Fruit fly (Drosophila melanogaster) whole organism, embryonic: Measurements from ENCODE around the gene Bsg.

Experiments
- ATbp ChIP-seq: fragments of 200-800 bp; sonication (Bioruptor generic); optimal IDR thresholded peaks from 2 replicates; lab custom pipeline; 2017; ENCODE audit warnings: missing biosample characterization, mild to moderate bottlenecking, missing genetic modification characterization, missing genetic modification reagents
- Awh ChIP-seq: fragments of 200-800 bp; sonication (Bioruptor generic); IDR thresholded peaks from 2 replicates; pipeline ENCODE4, ENCODE4 v1.3.6; 2022; ENCODE audit warnings: missing biosample characterization, missing genetic modification characterization
- CG11085 ChIP-seq: fragments of 200-800 bp; sonication (Bioruptor generic); IDR thresholded peaks from 2 replicates; pipeline ENCODE4 v1.3.6; 2022; ENCODE audit warnings: missing biosample characterization, missing genetic modification characterization
- CG11093 ChIP-seq: fragments of 200-800 bp; sonication (Bioruptor generic); IDR thresholded peaks from 3 replicates; pipeline ENCODE4 v1.3.6; 2022; ENCODE audit warnings: missing biosample characterization, missing genetic modification characterization
- CG11398 ChIP-seq: fragments of 200-800 bp; sonication (Bioruptor generic); optimal IDR thresholded peaks from 2 replicates; lab custom pipeline; 2016; ENCODE audit warnings: missing biosample characterization, missing genetic modification characterization
- CG12104 ChIP-seq: fragments of 200-800 bp; sonication (Bioruptor generic); optimal IDR thresholded peaks from 3 replicates; lab custom pipeline; 2016; ENCODE audit warnings: missing biosample characterization, missing genetic modification characterization
- CG13296 ChIP-seq: fragments of 200-800 bp; sonication (Bioruptor generic); optimal IDR thresholded peaks from 3 replicates; lab custom pipeline; 2018; ENCODE audit warnings: missing biosample characterization, mild to moderate bottlenecking, missing genetic modification characterization
- CG13624 ChIP-seq: fragments of 200-800 bp; sonication (Bioruptor generic); optimal IDR thresholded peaks from 2 replicates; lab custom pipeline; 2016; ENCODE audit warnings: missing biosample characterization, missing genetic modification characterization
- CG13775 ChIP-seq: fragments of 200-800 bp; sonication (Bioruptor generic); optimal IDR thresholded peaks from 3 replicates; lab custom pipeline; 2017; ENCODE audit warnings: missing biosample characterization, mild to moderate bottlenecking, missing genetic modification characterization
- CG16813 ChIP-seq: fragments of 200-800 bp; sonication (Bioruptor generic); IDR thresholded peaks from 3 replicates; pipeline ENCODE4 v1.3.6; 2022; ENCODE audit warnings: missing biosample characterization, missing genetic modification characterization; ENCODE audit not compliant: partially characterized antibody
- CG16863 ChIP-seq: fragments of 200-800 bp; sonication (Bioruptor generic); optimal IDR thresholded peaks from 3 replicates; lab custom pipeline; 2016; ENCODE audit warnings: missing biosample characterization, missing genetic modification characterization
- CG18599 ChIP-seq: fragments of 200-800 bp; sonication (Bioruptor generic); optimal IDR thresholded peaks from 3 replicates; lab custom pipeline; 2017; ENCODE audit warnings: missing biosample characterization, missing genetic modification characterization, mild to moderate bottlenecking, moderate library complexity, missing genetic modification reagents
- CG2116 ChIP-seq: fragments of 200-800 bp; sonication (Bioruptor generic); optimal IDR thresholded peaks from 3 replicates; lab custom pipeline; 2018; ENCODE audit warnings: missing biosample characterization, mild to moderate bottlenecking, missing genetic modification characterization
- CG2875 ChIP-seq: fragments of 200-800 bp; sonication (Bioruptor generic); optimal IDR thresholded peaks from 2 replicates; lab custom pipeline; 2017; ENCODE audit warnings: missing biosample characterization, mild to moderate bottlenecking, missing genetic modification characterization, missing genetic modification reagents
- CG3163 ChIP-seq: fragments of 200-800 bp; sonication (Bioruptor generic); optimal IDR thresholded peaks from 3 replicates; lab custom pipeline; 2016; ENCODE audit warnings: missing biosample characterization, missing genetic modification characterization
- CG34376 ChIP-seq: fragments of 200-800 bp; sonication (Bioruptor generic); optimal IDR thresholded peaks from 2 replicates; lab custom pipeline; 2018; ENCODE audit warnings: missing biosample characterization, mild to moderate bottlenecking, missing genetic modification characterization
- CG4820 ChIP-seq: fragments of 200-800 bp; sonication (Bioruptor generic); optimal IDR thresholded peaks from 3 replicates; lab custom pipeline; 2016; ENCODE audit warnings: missing biosample characterization, missing genetic modification characterization
- CG6272 ChIP-seq: fragments of 200-800 bp; sonication (Bioruptor generic); IDR thresholded peaks from 2 replicates; pipeline ENCODE4 v1.3.6; 2022; ENCODE audit warnings: missing biosample characterization, missing genetic modification characterization
- CG6813 ChIP-seq: fragments of 200-800 bp; sonication (Bioruptor generic); optimal IDR thresholded peaks from 2 replicates; lab custom pipeline; 2017; ENCODE audit warnings: missing biosample characterization, missing genetic modification characterization, mild to moderate bottlenecking, moderate library complexity, missing genetic modification reagents
- CG7745 ChIP-seq: fragments of 200-800 bp; sonication (Bioruptor generic); optimal IDR thresholded peaks from 2 replicates; lab custom pipeline; 2018; ENCODE audit warnings: missing biosample characterization, mild to moderate bottlenecking, missing genetic modification characterization, moderate library complexity
- CG8089 ChIP-seq: fragments of 200-800 bp; sonication (Bioruptor generic); optimal IDR thresholded peaks from 3 replicates; lab custom pipeline; 2016; ENCODE audit warnings: missing biosample characterization, missing genetic modification characterization
- CG9932 ChIP-seq: fragments of 200-800 bp; sonication (Bioruptor generic); IDR thresholded peaks from 2 replicates; pipeline ENCODE4 v1.3.6; 2022; ENCODE audit warnings: missing biosample characterization, missing genetic modification characterization
- Chrac-16 ChIP-seq: fragments of 200-800 bp; sonication (Bioruptor generic); optimal IDR thresholded peaks from 3 replicates; lab custom pipeline; 2016; ENCODE audit warnings: missing biosample characterization, missing genetic modification characterization
- Dad ChIP-seq: fragments of 200-800 bp; sonication (Bioruptor generic); optimal IDR thresholded peaks from 3 replicates; lab custom pipeline; 2016; ENCODE audit warnings: missing biosample characterization, missing genetic modification characterization
- Dip2 ChIP-seq: fragments of 200-800 bp; sonication (Bioruptor generic); IDR thresholded peaks from 2 replicates; pipeline ENCODE4 v1.3.6; 2022; ENCODE audit warnings: missing biosample characterization, missing genetic modification characterization
- Kr ChIP-seq: fragments of 200-800 bp; sonication (Bioruptor generic); optimal IDR thresholded peaks from 2 replicates; lab custom pipeline; 2017; ENCODE audit warnings: missing biosample characterization, mild to moderate bottlenecking, missing genetic modification characterization
- Lim3 ChIP-seq: fragments of 200-800 bp; sonication (Bioruptor generic); IDR thresholded peaks from 2 replicates; pipeline ENCODE4 v1.3.6; 2022; ENCODE audit warnings: missing biosample characterization, missing genetic modification characterization
- MBD-R2 ChIP-seq: fragments of 200-800 bp; sonication (Bioruptor generic); IDR thresholded peaks from 2 replicates; pipeline ENCODE4 v1.3.6; 2022; ENCODE audit warnings: missing biosample characterization, missing genetic modification characterization
- Neu2 ChIP-seq: fragments of 200-800 bp; sonication (Bioruptor generic); optimal IDR thresholded peaks from 3 replicates; lab custom pipeline; 2016; ENCODE audit warnings: missing biosample characterization, missing genetic modification characterization, borderline replicate concordance
- NfI ChIP-seq: fragments of 200-800 bp; sonication (Bioruptor generic); optimal IDR thresholded peaks from 3 replicates; lab custom pipeline; 2018; ENCODE audit warnings: missing biosample characterization, mild to moderate bottlenecking, missing genetic modification characterization, moderate library complexity
- Optix ChIP-seq: fragments of 200-800 bp; sonication (Bioruptor generic); IDR thresholded peaks from 3 replicates; pipeline ENCODE4 v1.3.6; 2022; ENCODE audit warnings: missing biosample characterization, missing genetic modification characterization
- Sox100B ChIP-seq: fragments of 200-800 bp; sonication (Bioruptor generic); optimal IDR thresholded peaks from 3 replicates; lab custom pipeline; 2018; ENCODE audit warnings: missing biosample characterization, mild to moderate bottlenecking, missing genetic modification characterization
- Sry-β ChIP-seq: fragments of 200-800 bp; sonication (Bioruptor generic); optimal IDR thresholded peaks from 2 replicates; lab custom pipeline; 2018; ENCODE audit warnings: missing biosample characterization, mild to moderate bottlenecking, missing genetic modification characterization, moderate library complexity
- TFAM ChIP-seq: fragments of 200-800 bp; sonication (Bioruptor generic); optimal IDR thresholded peaks from 2 replicates; lab custom pipeline; 2017; ENCODE audit warnings: missing biosample characterization, missing genetic modification characterization, inconsistent platforms
- Tbp ChIP-seq: fragments of >200 bp; optimal IDR thresholded peaks from 2 replicates; lab custom pipeline; 2018; ENCODE audit warnings: missing biosample characterization, missing genetic modification characterization
- ap ChIP-seq: fragments of 200-800 bp; sonication (Bioruptor generic); IDR thresholded peaks from 2 replicates; pipeline ENCODE4 v1.3.6; 2022; ENCODE audit warnings: missing biosample characterization, missing genetic modification characterization
- ato ChIP-seq: fragments of 200-800 bp; sonication (Bioruptor generic); IDR thresholded peaks from 2 replicates; pipeline ENCODE4 v1.3.6; 2022; ENCODE audit warnings: missing biosample characterization, missing genetic modification characterization; ENCODE audit not compliant: partially characterized antibody
- dm ChIP-seq: fragments of 200-800 bp; sonication (Bioruptor generic); optimal IDR thresholded peaks from 3 replicates; lab custom pipeline; 2016; ENCODE audit warnings: missing biosample characterization, missing genetic modification characterization
- esg ChIP-seq: fragments of 200-800 bp; sonication (Bioruptor generic); conservative IDR thresholded peaks from 2 replicates; pipeline ENCODE4 v1.3.6; 2022; ENCODE audit warnings: missing biosample characterization, missing genetic modification characterization
- gsb-n ChIP-seq: fragments of 200-800 bp; sonication (Bioruptor generic); optimal IDR thresholded peaks from 3 replicates; lab custom pipeline; 2018; ENCODE audit warnings: missing biosample characterization, mild to moderate bottlenecking, missing genetic modification characterization
- nmo ChIP-seq: fragments of 200-800 bp; sonication (Bioruptor generic); optimal IDR thresholded peaks from 2 replicates; lab custom pipeline; 2018; ENCODE audit warnings: missing biosample characterization, mild to moderate bottlenecking, missing genetic modification characterization, moderate library complexity
- phol ChIP-seq: fragments of 200-800 bp; sonication (Bioruptor generic); optimal IDR thresholded peaks from 3 replicates; lab custom pipeline; 2018; ENCODE audit warnings: missing biosample characterization, mild to moderate bottlenecking, missing genetic modification characterization, moderate library complexity
- pum ChIP-seq: fragments of 200-800 bp; sonication (Bioruptor generic); optimal IDR thresholded peaks from 2 replicates; lab custom pipeline; 2016; ENCODE audit warnings: missing biosample characterization, missing genetic modification characterization
- slou ChIP-seq: fragments of 200-800 bp; sonication (Bioruptor generic); optimal IDR thresholded peaks from 3 replicates; lab custom pipeline; 2016; ENCODE audit warnings: missing biosample characterization, missing genetic modification characterization
- sob ChIP-seq: fragments of 200-800 bp; sonication (Bioruptor generic); IDR thresholded peaks from 2 replicates; pipeline ENCODE4 v1.3.6; 2022; ENCODE audit warnings: missing biosample characterization, missing genetic modification characterization
- ssp ChIP-seq: fragments of 200-800 bp; sonication (Bioruptor generic); IDR thresholded peaks from 2 replicates; pipeline ENCODE4 v1.3.6; 2022; ENCODE audit warnings: missing biosample characterization, missing genetic modification characterization
- tx ChIP-seq: fragments of 200-800 bp; sonication (Bioruptor generic); optimal IDR thresholded peaks from 2 replicates; lab custom pipeline; 2016; ENCODE audit warnings: missing biosample characterization, missing genetic modification characterization
- vnd ChIP-seq: fragments of 200-800 bp; sonication (Bioruptor generic); IDR thresholded peaks from 3 replicates; pipeline ENCODE4 v1.3.6; 2022; ENCODE audit warnings: missing biosample characterization, missing genetic modification characterization; ENCODE audit not compliant: partially characterized antibody
- z ChIP-seq: fragments of 200-800 bp; sonication (Bioruptor generic); IDR thresholded peaks from 3 replicates; pipeline ENCODE4 v1.3.6; 2022; ENCODE audit warnings: missing biosample characterization, missing genetic modification characterization
- zfh2 ChIP-seq: fragments of 200-800 bp; sonication (Bioruptor generic); optimal IDR thresholded peaks from 2 replicates; lab custom pipeline; 2016; ENCODE audit warnings: missing biosample characterization, missing genetic modification characterization

Bsg gene

DNA sequence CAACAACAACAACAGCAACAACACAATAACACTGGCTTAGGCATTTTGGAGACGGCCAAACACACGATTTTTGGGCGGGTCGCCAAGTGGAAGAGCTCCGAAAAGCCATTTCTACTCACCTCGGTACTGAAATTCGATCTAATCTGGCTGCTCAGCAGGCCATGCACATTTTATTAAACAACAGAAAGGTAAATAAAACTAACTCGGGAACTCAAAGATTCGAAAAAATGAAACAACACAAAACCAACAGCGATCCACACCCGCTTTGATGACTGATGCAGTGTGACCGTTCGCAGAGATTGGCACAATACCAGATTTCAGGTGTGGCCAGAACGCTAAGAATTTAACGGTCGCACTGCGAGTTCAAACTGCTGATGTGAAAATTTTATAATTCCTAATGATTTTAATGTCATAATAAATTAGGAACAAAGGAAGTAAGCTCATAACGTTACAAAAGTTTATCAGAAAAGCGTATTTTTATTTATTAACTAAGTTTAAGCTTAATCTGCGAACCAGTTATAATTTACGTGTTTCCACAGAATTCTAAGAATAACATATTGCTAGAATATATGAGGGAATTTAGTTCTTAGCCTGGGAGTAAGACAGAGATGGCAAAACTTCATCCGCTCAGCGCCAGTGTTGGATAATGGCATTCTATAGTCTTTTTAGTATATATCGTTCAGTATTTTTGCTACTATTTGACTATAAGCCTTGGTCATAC lies 368 bp upstream of the Bsg start, which contains the start of gene Mcr (continued):
- TF ChIP-seq CG18599 (GFP tag; lab: Kevin White, UChicago) = no peak
- peak; percentile 10 for TF ChIP-seq tx (GFP tag; lab: Kevin White, UChicago)
- TF ChIP-seq CG11093 (GFP tag; lab: Robert Waterston, UW) = no peak
- no peak for TF ChIP-seq slou
- TF ChIP-seq CG2116 = peak; percentile 50
- TF ChIP-seq Dip2 (GFP tag; lab: Robert Waterston, UW) = no peak
- peak; percentile 52; the same call in 1 of the 2 replicates for TF ChIP-seq CG9932 (GFP tag; lab: Robert Waterston, UW)
- no peak for TF ChIP-seq NfI (GFP tag; lab: Kevin White, UChicago)
- TF ChIP-seq CG6813 (GFP tag; lab: Kevin White, UChicago) = no peak
- TF ChIP-seq Chrac-16 = peak; percentile 9
- no peak for TF ChIP-seq Kr
- no peak for TF ChIP-seq Dad (GFP tag; lab: Kevin White, UChicago)
- TF ChIP-seq phol (tag; lab: Kevin White, UChicago) = peak; percentile 50
- TF ChIP-seq Sry-β (GFP tag; lab: Kevin White, UChicago) = peak; percentile 23
- TF ChIP-seq vnd (GFP tag; lab: Robert Waterston, UW) = no peak
- TF ChIP-seq z = no peak
- TF ChIP-seq gsb-n (tag; lab: Kevin White, UChicago) = no peak
- peak; percentile 45 for TF ChIP-seq CG13624 (GFP tag; lab: Kevin White, UChicago)
- TF ChIP-seq CG8089 (GFP tag; lab: Kevin White, UChicago) = no peak
- peak; percentile 48 for TF ChIP-seq nmo (GFP tag; lab: Kevin White, UChicago)
- no peak for TF ChIP-seq ato (GFP tag; lab: Robert Waterston, UW)
- no peak for TF ChIP-seq ATbp (GFP tag; lab: Kevin White, UChicago)
- TF ChIP-seq Lim3 (GFP tag; lab: Robert Waterston, UW) = no peak
- peak; percentile 19 for TF ChIP-seq Neu2 (GFP tag; lab: Kevin White, UChicago)
- TF ChIP-seq ssp (GFP tag; lab: Robert Waterston, UW) = peak; percentile 29; the same call in 1 of the 2 replicates
- TF ChIP-seq Optix (GFP tag; lab: Robert Waterston, UW) = no peak
- TF ChIP-seq Awh = no peak
- no peak for TF ChIP-seq CG11398
- peak; percentile 8 for TF ChIP-seq MBD-R2
- TF ChIP-seq esg (GFP tag; lab: Robert Waterston, UW) = no peak
- no peak for TF ChIP-seq Tbp
- TF ChIP-seq ap = no peak
- TF ChIP-seq zfh2 (GFP tag; lab: Kevin White, UChicago) = peak; percentile 11
- TF ChIP-seq dm = no peak
- no peak for TF ChIP-seq TFAM
- no peak for TF ChIP-seq CG13296 (GFP tag; lab: Kevin White, UChicago)
- TF ChIP-seq CG16863 = no peak
- no peak for TF ChIP-seq pum (GFP tag; lab: Kevin White, UChicago)
- peak; percentile 67 for TF ChIP-seq CG16813
- peak; percentile 28 for TF ChIP-seq CG13775 (GFP tag; lab: Kevin White, UChicago)
- TF ChIP-seq CG4820 (GFP tag; lab: Kevin White, UChicago) = peak; percentile 6
- no peak for TF ChIP-seq CG2875 (GFP tag; lab: Kevin White, UChicago)
- peak; percentile 26 for TF ChIP-seq CG12104 (GFP tag; lab: Kevin White, UChicago)
- no peak for TF ChIP-seq CG7745 (tag; lab: Kevin White, UChicago)
- no peak for TF ChIP-seq CG11085 (GFP tag; lab: Robert Waterston, UW)
- TF ChIP-seq CG34376 = no peak
- TF ChIP-seq sob = no peak; the same call in 1 of the 2 replicates
- no peak for TF ChIP-seq Sox100B (GFP tag; lab: Kevin White, UChicago)
- TF ChIP-seq CG6272 (GFP tag; lab: Robert Waterston, UW) = no peak
- no peak for TF ChIP-seq CG3163
